Fruit fly (Drosophila melanogaster): ENCODE measurements around the gene CG42821.
"Not testable (repeated sequence)": the region's sequence is repeated elsewhere in the genome, so short reads cannot be mapped to it uniquely, and the experiment has no call there.

CG42821 gene

dm6 chr3R:17426265-17426664, 13.4 kb downstream of the CG42821 start:
- TF ChIP-seq CG17801 (GFP tag; optimal IDR thresholded peaks at IDR 0.05; ENCODE audit: partially characterized antibody), result no peak

DNA sequence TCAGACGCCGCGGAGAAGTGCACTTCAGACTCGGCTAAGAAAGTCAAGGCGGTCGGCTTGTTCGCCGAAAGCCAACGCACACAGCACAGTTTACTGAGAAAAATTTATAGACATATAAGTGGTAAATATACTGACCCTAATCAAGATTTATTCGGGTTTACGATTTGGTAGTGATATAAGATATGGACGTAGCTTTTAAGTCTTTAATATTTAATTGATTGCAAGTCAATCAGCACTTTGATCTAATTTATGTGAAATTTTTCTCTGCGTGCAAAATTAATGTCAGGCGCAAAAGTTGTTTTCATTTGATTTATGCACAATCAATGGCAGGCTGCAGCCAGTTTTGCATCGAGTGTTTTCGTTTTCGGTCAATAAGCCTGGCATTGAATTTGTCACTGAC, 17.6 kb downstream of the CG42821 start:
- TF ChIP-seq CG17801 (GFP tag; optimal IDR thresholded peaks at IDR 0.05; ENCODE audit: partially characterized antibody), result no peak

- TF ChIP-seq CG17801 (GFP tag; optimal IDR thresholded peaks at IDR 0.05; ENCODE audit: partially characterized antibody), result no peak
Observed at dm6 chr3R:17433117-17433516, 20.2 kb downstream of the CG42821 start.

- no peak for TF ChIP-seq CG17801 (GFP tag; optimal IDR thresholded peaks at IDR 0.05; ENCODE audit: partially characterized antibody)
Observed at dm6 chr3R:17434330-17434729, 21.5 kb downstream of the CG42821 start, which contains the start of gene CG44090. Gene CG44090 (minus strand): TSS chr3R:17434430.

DNA sequence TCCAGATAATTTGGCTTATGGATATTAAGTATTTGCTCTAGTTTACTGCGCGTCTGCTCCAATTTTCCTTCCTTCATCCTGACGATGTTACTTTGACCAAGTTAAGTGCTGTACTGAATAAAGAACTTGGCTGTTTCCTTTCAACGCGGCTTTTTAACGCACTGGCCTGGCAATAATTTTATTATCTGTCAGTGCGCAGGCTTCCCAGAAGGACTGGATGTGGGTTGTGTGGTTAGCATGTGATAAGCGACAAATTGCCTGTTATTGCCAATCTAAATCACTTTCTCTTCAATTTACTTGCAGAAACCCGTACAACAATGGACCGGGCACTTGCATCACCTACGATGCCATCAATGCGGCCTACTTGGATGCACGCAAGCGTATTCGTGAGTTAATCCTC, 27.8 kb downstream of the CG42821 start, which contains the start of gene CG14331:
Gene CG14331, minus strand, starts transcription at position 101 of the 400 bp plus-strand sequence.
- no peak for TF ChIP-seq CG17801 (GFP tag; optimal IDR thresholded peaks at IDR 0.05; ENCODE audit: partially characterized antibody)

DNA sequence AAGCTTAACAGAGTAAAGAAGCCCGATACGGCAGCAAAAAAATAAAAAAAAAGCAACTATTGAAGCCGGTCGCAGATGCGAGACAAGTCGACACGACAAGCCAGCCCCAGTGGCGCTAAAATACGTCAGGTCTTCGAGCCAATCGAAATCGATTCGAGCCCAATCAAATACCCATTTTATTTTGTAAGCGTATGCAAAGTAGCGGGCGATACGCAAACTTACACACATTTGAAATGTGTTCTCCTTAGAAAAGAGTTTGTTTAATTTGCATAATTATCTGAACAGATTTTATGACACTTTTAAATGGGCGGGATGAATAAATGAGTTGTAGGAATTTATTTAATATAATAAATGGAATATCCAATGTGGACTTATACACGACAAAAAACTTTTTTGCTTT, 34.7 kb downstream of the CG42821 start:
- no peak for TF ChIP-seq CG17801 (GFP tag; optimal IDR thresholded peaks at IDR 0.05; ENCODE audit: partially characterized antibody)

- no peak for TF ChIP-seq CG17801 (GFP tag; optimal IDR thresholded peaks at IDR 0.05; ENCODE audit: partially characterized antibody)
Observed at dm6 chr3R:17448758-17449157, 35.9 kb downstream of the CG42821 start, which contains the start of gene Eh. Gene Eh (minus strand): TSS chr3R:17448858.

DNA sequence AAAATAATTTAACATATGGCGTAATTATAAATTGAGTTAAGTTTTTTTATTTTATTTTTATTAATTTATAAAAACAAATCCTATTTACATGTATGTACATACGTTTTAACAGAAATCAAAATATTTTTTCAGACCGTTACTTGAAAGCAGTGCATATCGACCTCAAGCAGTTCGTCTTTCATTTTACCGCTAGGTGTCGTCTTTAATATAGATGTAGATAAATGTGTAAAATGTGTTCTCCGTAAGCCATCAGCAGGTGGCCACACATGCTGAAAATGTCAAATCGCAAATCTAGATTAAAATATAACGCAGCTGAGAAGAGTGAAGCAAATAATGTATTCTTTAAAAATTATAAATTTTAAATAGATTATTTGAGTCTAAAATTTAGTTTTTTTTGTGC, 36.5 kb downstream of the CG42821 start:
- TF ChIP-seq CG17801 (GFP tag; optimal IDR thresholded peaks at IDR 0.05; ENCODE audit: partially characterized antibody), result no peak

DNA sequence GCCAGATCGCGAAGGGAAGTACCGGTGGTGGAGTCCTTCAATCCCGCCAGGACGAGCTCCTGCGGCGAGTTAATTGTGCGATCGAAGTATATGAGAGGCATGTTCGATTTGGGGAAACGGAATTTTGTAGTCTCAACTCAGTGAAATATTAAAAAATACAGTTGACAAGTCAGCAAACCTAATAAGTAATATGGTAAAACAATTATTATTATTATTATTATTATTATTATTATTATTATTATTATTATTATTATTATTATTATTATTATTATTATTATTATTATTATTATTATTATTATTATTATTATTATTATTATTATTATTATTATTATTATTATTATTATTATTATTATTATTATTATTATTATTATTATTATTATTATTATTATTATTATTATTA, 43.8 kb downstream of the CG42821 start, which contains the start of gene CG14330:
Gene CG14330, minus strand, starts transcription at position 101 of the 400 bp plus-strand sequence.
- TF ChIP-seq CG17801 (GFP tag; optimal IDR thresholded peaks at IDR 0.05; ENCODE audit: partially characterized antibody), result not testable (repeated sequence)

Data from ovary, adult (tissue).